Worm (Caenorhabditis elegans): ENCODE results near the gene F40F8.1.

DNA sequence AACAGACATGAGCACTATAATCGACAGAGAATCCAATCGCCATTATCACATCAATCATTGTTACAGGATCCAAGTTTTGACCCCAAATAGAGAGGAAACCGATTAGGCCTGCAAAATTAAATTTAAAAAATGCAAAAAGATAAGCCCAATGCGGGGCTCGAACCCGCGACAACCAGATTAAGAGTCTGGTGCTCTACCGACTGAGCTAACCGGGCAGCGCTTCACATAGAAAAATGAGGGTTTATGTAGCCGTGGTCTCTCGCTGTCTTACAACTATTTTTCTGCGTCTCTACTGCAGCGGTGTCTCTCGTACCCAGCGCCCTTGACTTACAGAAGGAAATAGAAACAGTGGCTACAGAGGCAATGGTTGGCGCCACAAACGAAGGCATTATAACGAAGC lies 30.2 kb downstream of the F40F8.1 start:
- TF ChIP-seq pes-1 (GFP tag; IDR thresholded peaks at IDR 0.05), result peak; percentile 78
- no peak for TF ChIP-seq tra-4 (tag; optimal IDR thresholded peaks at IDR 0.05)
- no peak for TF ChIP-seq ama-1 (optimal IDR thresholded peaks at IDR 0.05)
- peak; percentile 62; the same call in 1 of the 2 replicates for TF ChIP-seq flt-1 (GFP tag; IDR thresholded peaks at IDR 0.05)
- no peak for TF ChIP-seq B0310.2 (tag; optimal IDR thresholded peaks at IDR 0.05)
- peak; percentile 73; the same call in 1 of the 2 replicates for TF ChIP-seq sea-1 (GFP tag; conservative IDR thresholded peaks at IDR 0.05)
- TF ChIP-seq aly-1 (tag; optimal IDR thresholded peaks at IDR 0.05), result no peak
- TF ChIP-seq tbx-37 (GFP tag; conservative IDR thresholded peaks at IDR 0.05), result peak; percentile 63
- TF ChIP-seq tbx-11 (GFP tag; IDR thresholded peaks at IDR 0.05), result 0 out of 2 replicates have a peak, but pooled peaks have one; percentile 44
- TF ChIP-seq F13C5.2 (tag; optimal IDR thresholded peaks at IDR 0.05), result no peak
- peak; percentile 34 for TF ChIP-seq hnd-1 (tag; optimal IDR thresholded peaks at IDR 0.05)

Data from whole organism, early embryonic.